Worm (Caenorhabditis elegans): ENCODE results near the gene Y55F3C.9.

Y55F3C.9 gene

ce11 chrIV:682726-683340 lies 45.2 kb downstream of the Y55F3C.9 start (continued):
- TF ChIP-seq blmp-1 (tag; optimal IDR thresholded peaks at IDR 0.05; ENCODE audit: insufficient read depth) (peak; percentile 87), aly-2 (tag; optimal IDR thresholded peaks at IDR 0.05) (no peak), mab-5 (tag; optimal IDR thresholded peaks at IDR 0.05) (no peak), ztf-4 (tag; optimal IDR thresholded peaks at IDR 0.05) (no peak), lin-13 (GFP tag; optimal IDR thresholded peaks at IDR 0.05) (no peak)

DNA sequence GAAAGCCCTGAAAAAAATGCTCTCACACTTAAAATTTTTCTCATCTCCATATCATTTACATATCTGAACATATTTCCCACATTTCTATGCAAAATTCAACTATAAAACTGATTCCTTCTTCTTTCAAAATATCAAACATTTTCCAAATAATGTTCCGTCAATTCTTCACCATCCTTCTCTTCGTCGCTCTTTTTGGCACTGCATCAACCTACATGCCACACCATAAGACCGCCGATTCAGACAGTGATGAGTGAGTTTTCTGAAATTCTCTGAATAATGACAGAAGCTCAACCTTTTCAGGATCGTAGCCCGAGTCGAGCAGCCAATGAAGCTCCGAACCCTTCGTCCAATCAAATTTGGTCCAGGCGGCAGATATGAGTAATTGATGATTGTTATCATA lies 51.7 kb downstream of the Y55F3C.9 start, which contains the start of gene K11H12.5:
Gene K11H12.5 (plus strand): TSS at position 301 of the 400 bp plus-strand sequence.
- TF ChIP-seq nhr-6 (tag; optimal IDR thresholded peaks at IDR 0.05) (no peak), nhr-129 (tag; optimal IDR thresholded peaks at IDR 0.05) (no peak), peb-1 (tag; optimal IDR thresholded peaks at IDR 0.05) (no peak), gmeb-1 (tag; optimal IDR thresholded peaks at IDR 0.05) (no peak), lsy-2 (tag; optimal IDR thresholded peaks at IDR 0.05) (no peak), aly-2 (tag; optimal IDR thresholded peaks at IDR 0.05) (no peak), zag-1 (tag; optimal IDR thresholded peaks at IDR 0.05) (no peak), ztf-1 (GFP tag; conservative IDR thresholded peaks at IDR 0.05) (no peak), R02D3.7 (tag; optimal IDR thresholded peaks at IDR 0.05) (no peak), crh-2 (tag; optimal IDR thresholded peaks at IDR 0.05) (no peak), nhr-23 (tag; optimal IDR thresholded peaks at IDR 0.05) (no peak)

DNA sequence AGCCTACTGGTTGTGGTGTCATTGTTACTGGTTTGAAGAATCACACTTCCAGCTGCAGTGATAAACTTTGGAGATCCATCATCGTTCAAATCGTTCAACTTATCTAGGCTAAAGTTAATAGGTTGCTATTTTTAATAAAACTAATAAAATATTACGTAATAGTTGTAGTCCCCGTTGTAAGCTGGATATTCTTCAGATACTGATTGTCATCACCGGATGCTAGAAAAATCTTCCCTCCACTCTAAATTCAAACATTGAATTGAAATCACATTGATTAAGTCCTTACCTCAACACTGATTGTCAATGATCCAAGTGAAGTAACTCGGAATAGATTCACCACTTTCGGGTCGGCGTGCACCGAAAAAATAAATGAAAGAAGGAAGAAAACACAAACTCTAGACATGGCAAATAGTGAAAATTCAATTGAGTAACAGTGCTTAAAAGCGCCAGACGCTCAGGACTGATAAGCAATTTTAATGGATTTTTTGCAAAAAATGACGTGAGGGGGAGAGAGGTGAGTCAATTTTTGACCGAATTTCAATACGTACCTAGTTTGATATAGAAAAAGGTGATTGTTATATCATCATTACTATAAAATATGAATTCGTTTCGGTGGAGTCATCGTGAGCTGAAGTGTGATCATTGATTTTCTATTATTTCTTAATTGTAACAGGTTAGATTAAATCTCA lies 52.4 kb downstream of the Y55F3C.9 start, which contains the start of the genes K11H12.4 and K11H12.10:
Gene K11H12.4 (minus strand): TSS at position 413 of the 689 bp plus-strand sequence.
Gene K11H12.10 (plus strand): TSS at position 605 of the 689 bp plus-strand sequence.
- TF ChIP-seq fos-1 (tag; optimal IDR thresholded peaks at IDR 0.05) (peak; percentile 81), crh-2 (tag; optimal IDR thresholded peaks at IDR 0.05) (no peak)

DNA sequence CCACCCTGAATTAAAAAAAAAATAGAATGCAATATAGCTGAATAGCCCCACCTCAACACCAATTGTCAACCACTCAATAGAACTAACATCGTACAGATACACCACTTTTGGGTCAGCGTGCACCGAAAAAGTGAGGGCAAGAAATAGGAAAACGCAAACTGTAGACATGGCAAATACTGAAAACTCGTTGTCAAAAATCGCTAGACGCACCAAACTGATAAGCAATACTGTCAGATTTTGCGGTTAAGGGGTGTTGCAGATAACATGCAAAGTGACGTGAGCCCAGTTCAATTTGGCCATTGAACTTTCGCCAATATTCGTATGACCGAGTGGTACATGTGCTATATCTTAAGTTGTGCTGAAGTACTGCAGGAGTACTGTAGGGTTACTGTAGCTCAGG lies 54.7 kb downstream of the Y55F3C.9 start, which contains the start of gene K11H12.3:
Gene K11H12.3 (minus strand): TSS at position 168 of the 400 bp plus-strand sequence.
- TF ChIP-seq fos-1 (tag; optimal IDR thresholded peaks at IDR 0.05) (peak; percentile 81), sma-9 (GFP tag; optimal IDR thresholded peaks at IDR 0.05) (peak; percentile 58), sma-9 (tag; optimal IDR thresholded peaks at IDR 0.05) (no peak), skn-1 (tag; optimal IDR thresholded peaks at IDR 0.05) (no peak)

- TF ChIP-seq unc-62 (GFP tag; optimal IDR thresholded peaks at IDR 0.05) (no peak), Y55F3AM.14 (GFP tag; optimal IDR thresholded peaks at IDR 0.05) (no peak), fos-1 (tag; optimal IDR thresholded peaks at IDR 0.05) (peak; percentile 2)
These were observed 57.5 kb downstream of the Y55F3C.9 start, which contains the start of gene K11H12.11 for ce11 chrIV:670455-670854. Gene K11H12.11, minus strand, starts transcription at chrIV:670555.

All from whole organism, L2 larva.